Fruit fly (Drosophila melanogaster) S2 (cell line): ENCODE data around the gene CG31643.

Source experiments
- CG8478 ChIP-seq: fragments of >200 bp; optimal IDR thresholded peaks from 2 replicates; lab custom pipeline; 2018
- CTCF ChIP-seq, 2 experiments: fragments of >200 bp; optimal IDR thresholded peaks; 2 replicates each; lab custom pipeline; 2018

dm6 chr2L:6088371-6089365 lies 50.8 kb downstream of the CG31643 start:
- no peak for TF ChIP-seq CTCF (optimal IDR thresholded peaks at IDR 0.05; lab: Kevin White, UChicago)
- TF ChIP-seq CG8478 (lab: Kevin White, UChicago): no peak
